Fruit fly (Drosophila melanogaster) ovary, adult (tissue): ENCODE measurements around the gene Mink.
A peak's percentile ranks its signal among the peaks of the same experiment; 100 is the strongest.

ENCODE experiments used
- CG17801 ChIP-seq: fragments of 200-800 bp; optimal IDR thresholded peaks from 2 replicates; lab custom pipeline; 2019; ENCODE audit warnings: missing biosample characterization, mild to moderate bottlenecking, missing genetic modification characterization, moderate library complexity; ENCODE audit not compliant: partially characterized antibody

The Mink gene

DNA sequence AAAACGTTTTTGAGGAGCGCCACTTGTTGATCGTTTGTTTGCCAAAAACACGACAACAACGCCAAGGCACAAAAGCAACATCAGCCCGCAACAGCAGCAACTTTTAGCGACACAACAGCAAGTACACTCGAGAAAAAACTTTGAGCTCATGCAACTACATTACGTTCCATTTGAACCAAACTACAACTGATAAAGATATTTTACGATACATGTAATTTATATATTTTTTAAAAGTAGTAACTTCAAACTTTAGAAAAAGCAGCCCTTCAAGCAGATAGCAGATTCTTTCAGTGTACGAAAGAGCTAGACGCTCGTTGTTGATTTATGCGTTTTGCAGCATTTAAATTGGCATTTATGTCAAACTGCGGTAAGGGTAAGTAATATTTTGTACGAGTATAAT lies 12.2 kb upstream of the Mink start:
- TF ChIP-seq CG17801 (GFP tag; lab: Kevin White, UChicago): no peak

- TF ChIP-seq CG17801 (GFP tag; lab: Kevin White, UChicago): no peak
Measured at dm6 chr3R:24914864-24915263, 7.4 kb upstream of the Mink start.

- peak; percentile 58 for TF ChIP-seq CG17801 (GFP tag; lab: Kevin White, UChicago)
Measured at dm6 chr3R:24917814-24918636, 4.2 kb upstream of the Mink start, which contains the start of the genes PIG-S, sud1 and CG11168. Gene PIG-S, minus strand, starts transcription at chr3R:24917864. Gene sud1, minus strand, starts transcription at chr3R:24917864. Gene CG11168, plus strand, starts transcription at chr3R:24918106.

DNA sequence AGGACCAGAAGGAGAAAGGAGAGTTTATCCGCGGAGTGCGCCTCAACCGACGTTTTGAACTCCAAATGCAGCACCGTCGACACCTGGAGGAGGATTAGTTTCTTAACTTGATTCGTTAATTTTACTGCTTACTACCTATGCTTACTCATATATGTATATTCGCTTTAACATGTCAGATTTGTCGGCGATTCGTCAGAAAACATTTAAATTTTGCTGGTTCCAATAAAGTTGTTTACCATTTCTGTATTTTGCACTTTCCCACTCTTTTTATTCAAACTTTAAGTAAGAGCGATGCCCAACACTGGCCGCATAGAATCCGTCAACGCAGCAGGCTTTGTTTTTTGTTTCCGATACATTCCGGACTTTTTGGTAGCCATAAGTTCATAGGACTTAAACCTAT lies 2.6 kb downstream of the Mink start, which contains the start of gene Trf4-2:
Gene Trf4-2 (plus strand): TSS at position 301 of the 400 bp plus-strand sequence.
- TF ChIP-seq CG17801 (GFP tag; lab: Kevin White, UChicago): no peak

DNA sequence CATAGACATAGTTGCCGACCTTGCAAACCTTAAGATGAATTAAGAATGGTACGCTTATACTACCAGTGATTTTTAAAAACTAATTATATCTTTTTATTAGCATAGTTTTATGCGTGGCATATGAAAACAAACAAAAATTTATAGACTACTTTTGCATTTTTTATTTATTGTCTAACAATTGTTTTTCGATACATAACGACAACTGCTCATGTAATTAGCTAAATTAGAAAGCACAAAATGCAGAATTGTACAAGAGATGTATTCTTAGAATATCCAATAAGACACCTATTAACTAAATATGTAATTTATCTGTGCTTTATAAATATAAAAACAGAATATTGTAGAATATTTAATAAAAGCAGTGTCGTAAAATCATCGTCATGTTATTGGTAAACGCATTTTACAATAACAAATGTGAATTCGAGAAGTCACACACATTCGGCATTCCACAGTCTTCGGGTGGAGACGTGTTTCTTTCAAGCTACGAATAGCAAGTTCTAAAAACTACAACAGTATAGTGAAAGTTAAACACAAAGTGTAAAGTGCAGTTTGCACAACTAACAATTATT lies 4.6 kb downstream of the Mink start:
- no peak for TF ChIP-seq CG17801 (GFP tag; lab: Kevin White, UChicago)

dm6 chr3R:24931856-24932255 lies 9.6 kb downstream of the Mink start, which contains the start of gene CG11771:
Gene CG11771, plus strand, starts transcription at chr3R:24932010.
- no peak for TF ChIP-seq CG17801 (GFP tag; lab: Kevin White, UChicago)

DNA sequence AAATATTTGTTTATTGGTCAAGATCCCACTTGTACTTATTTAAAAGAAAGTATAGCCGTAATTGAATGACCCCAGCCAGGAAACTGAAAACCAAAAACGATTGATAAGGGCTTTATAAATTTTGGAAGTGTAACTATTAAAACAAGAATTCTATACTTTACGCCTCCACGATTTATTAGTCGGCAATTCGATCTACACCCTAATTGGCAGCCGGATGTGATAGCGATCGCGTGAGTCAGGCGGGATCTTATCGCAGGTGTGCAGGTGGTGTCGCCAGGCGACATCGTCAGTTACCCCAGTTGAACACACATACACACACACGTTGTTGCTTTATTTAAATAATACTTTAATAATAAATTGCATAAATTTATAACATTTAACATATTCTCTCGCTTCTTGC lies 12.3 kb downstream of the Mink start:
- TF ChIP-seq CG17801 (GFP tag; lab: Kevin White, UChicago): no peak

- TF ChIP-seq CG17801 (GFP tag; lab: Kevin White, UChicago): no peak
Measured at dm6 chr3R:24935758-24936157, 13.5 kb downstream of the Mink start.

- TF ChIP-seq CG17801 (GFP tag; lab: Kevin White, UChicago): peak; percentile 18
Measured at dm6 chr3R:24938049-24938448, 15.8 kb downstream of the Mink start, which contains the start of gene Osbp. Gene Osbp, minus strand, starts transcription at chr3R:24938222.

dm6 chr3R:24944920-24945853 lies 22.9 kb downstream of the Mink start, which contains the start of the genes ssh and Nmnat:
Gene ssh, minus strand, starts transcription at chr3R:24944956.
Gene Nmnat, plus strand, starts transcription at chr3R:24945237.
- peak; percentile 72 for TF ChIP-seq CG17801 (GFP tag; lab: Kevin White, UChicago)

DNA sequence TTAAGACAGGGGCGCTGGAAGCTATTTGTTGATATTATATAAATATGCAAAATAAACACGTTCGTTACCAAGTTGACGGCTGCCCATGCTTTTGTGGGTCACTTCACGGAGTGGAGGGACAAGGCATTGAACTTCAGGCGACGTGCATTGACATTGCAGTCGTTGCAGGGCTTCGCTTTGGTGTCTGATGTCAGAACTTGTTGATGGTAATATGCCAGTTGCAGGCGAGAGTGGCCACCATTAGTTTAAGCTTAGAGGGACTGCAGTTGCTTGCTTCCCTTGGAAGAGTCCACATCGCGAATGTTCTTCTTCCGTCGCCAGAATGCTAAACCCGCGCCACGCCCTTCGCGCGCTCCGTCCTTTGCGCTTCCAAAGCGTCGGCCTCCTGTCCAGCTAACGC lies 25.1 kb downstream of the Mink start, which contains the start of gene mah:
Gene mah (plus strand): TSS at position 301 of the 400 bp plus-strand sequence.
- no peak for TF ChIP-seq CG17801 (GFP tag; lab: Kevin White, UChicago)

dm6 chr3R:24953152-24953551 lies 30.9 kb downstream of the Mink start:
- TF ChIP-seq CG17801 (GFP tag; lab: Kevin White, UChicago): no peak

DNA sequence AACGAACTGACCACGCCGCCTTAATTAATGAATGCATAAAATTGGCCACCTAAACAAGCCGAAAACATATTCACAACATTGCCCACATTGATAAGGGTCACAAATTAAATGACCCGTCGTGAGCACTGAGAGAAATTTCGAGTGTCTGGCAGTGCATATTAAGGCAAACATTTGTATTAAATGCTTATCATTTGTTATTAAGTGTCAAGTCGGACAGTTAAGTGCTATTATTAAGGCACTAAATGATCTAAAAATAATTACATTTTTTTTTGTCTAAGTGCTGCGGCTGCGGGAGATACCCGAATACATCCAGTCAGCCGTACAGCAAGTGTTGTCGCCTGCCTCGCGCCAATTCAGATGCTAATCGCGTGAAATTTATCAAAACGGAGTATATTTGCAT lies 40.2 kb downstream of the Mink start:
- no peak for TF ChIP-seq CG17801 (GFP tag; lab: Kevin White, UChicago)

DNA sequence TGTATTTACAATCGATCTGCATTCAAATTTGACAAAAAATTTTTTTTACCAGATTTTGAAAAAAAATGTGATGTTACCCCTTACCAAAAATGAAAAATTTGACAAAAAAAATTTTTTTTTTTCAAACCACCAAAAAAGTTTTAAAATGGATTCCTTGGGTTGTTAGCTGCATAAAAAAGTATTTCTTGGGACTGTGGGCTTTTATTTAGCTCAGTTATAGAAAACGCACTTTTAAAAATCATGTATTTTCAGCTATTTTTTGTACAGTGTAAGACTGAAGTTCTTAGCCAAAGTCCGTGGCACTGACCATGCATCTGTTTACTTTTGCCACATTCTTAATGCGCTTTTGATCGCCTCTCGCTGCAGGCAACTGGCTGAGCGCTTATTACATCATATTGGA lies 43.1 kb downstream of the Mink start:
- TF ChIP-seq CG17801 (GFP tag; lab: Kevin White, UChicago): no peak
